Fruit fly (Drosophila melanogaster): Measurements from ENCODE around the gene CkIIalpha-i3.

Gene CkIIalpha-i3

DNA sequence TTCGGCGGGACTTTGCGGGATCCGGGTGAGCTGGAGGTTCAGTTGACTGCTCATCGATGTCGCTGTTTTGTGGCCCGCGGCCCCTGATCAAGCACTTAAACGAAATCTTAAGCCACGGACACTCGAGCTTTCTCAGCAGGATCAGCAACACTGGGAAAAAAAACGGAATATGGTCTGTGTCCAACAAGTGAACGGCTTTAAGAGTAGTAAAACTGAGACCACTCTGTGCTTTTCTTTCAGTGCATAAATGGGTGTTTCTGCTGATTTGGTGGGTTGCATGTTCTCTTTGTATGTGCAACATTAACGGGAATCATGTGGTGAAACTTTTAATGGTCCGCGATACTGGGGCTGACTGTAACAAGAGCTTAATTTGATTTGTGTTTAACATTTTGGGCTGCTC, 18.9 kb upstream of the CkIIalpha-i3 start (continued):
- TF ChIP-seq CG6854 (GFP tag; optimal IDR thresholded peaks at IDR 0.05) (peak; percentile 52), Hr39 (GFP tag; optimal IDR thresholded peaks at IDR 0.05) (peak; percentile 53), Hr38 (GFP tag; optimal IDR thresholded peaks at IDR 0.05) (no peak), Eip93F (GFP tag; optimal IDR thresholded peaks at IDR 0.05) (peak; percentile 66), CG11902 (GFP tag; optimal IDR thresholded peaks at IDR 0.05) (peak; percentile 15), eg (GFP tag; IDR thresholded peaks at IDR 0.05) (no peak)

DNA sequence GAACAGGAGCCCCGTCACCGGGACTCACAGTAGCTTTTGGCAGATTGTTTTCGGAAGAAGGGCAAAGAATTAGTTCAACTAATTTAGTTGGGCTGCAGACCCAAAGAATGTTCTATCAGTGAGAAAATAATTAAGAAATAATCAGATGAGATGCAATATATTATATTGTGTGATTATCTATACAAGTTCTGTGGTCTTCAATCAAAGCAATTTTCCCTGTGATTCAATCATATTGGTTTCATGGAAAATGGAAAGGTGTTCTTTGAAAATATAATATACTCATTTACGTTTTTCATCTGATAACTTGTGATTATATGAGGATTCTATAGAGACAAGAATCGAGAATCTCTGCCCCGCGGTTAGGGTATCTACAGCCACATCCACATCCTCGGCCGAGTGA, 18.2 kb upstream of the CkIIalpha-i3 start:
- TF ChIP-seq Smox (GFP tag; optimal IDR thresholded peaks at IDR 0.05), result peak; percentile 56
- TF ChIP-seq lz (GFP tag; optimal IDR thresholded peaks at IDR 0.05), result peak; percentile 37
- TF ChIP-seq fd59A (GFP tag; optimal IDR thresholded peaks at IDR 0.05), result no peak
- TF ChIP-seq CG15336 (GFP tag; IDR thresholded peaks at IDR 0.05), result no peak
- TF ChIP-seq CG8119 (GFP tag; IDR thresholded peaks at IDR 0.05), result no peak
- TF ChIP-seq Hr39 (GFP tag; optimal IDR thresholded peaks at IDR 0.05), result peak; percentile 42
- TF ChIP-seq Sox14 (GFP tag; optimal IDR thresholded peaks at IDR 0.05), result peak; percentile 27
- TF ChIP-seq CG31627 (GFP tag; optimal IDR thresholded peaks at IDR 0.05), result peak; percentile 50
- no peak for TF ChIP-seq salr (GFP tag; optimal IDR thresholded peaks at IDR 0.05)
- peak; percentile 54 for TF ChIP-seq esn (GFP tag; optimal IDR thresholded peaks at IDR 0.05)
- peak; percentile 84 for TF ChIP-seq svp (GFP tag)
- peak; percentile 48 for TF ChIP-seq topi (GFP tag; optimal IDR thresholded peaks at IDR 0.05)
- peak; percentile 57 for TF ChIP-seq Eip78C (GFP tag)
- no peak for TF ChIP-seq CG34406 (GFP tag; optimal IDR thresholded peaks at IDR 0.05)
- TF ChIP-seq dsx (GFP tag; optimal IDR thresholded peaks at IDR 0.05; ENCODE audit: poor library complexity, severe bottlenecking), result no peak
- TF ChIP-seq Lpt (GFP tag; optimal IDR thresholded peaks at IDR 0.05), result no peak
- peak; percentile 30 for TF ChIP-seq Ets21C (GFP tag; optimal IDR thresholded peaks at IDR 0.05)
- no peak for TF ChIP-seq eg (GFP tag; IDR thresholded peaks at IDR 0.05)
- no peak for TF ChIP-seq CG10631 (GFP tag; optimal IDR thresholded peaks at IDR 0.05)
- TF ChIP-seq Sox102F (GFP tag; optimal IDR thresholded peaks at IDR 0.05), result peak; percentile 9
- no peak for TF ChIP-seq CG11762 (GFP tag; optimal IDR thresholded peaks at IDR 0.05; ENCODE audit: insufficient read depth)
- TF ChIP-seq CG10669 (GFP tag; optimal IDR thresholded peaks at IDR 0.05), result no peak
- TF ChIP-seq net (GFP tag; optimal IDR thresholded peaks at IDR 0.05), result no peak
- TF ChIP-seq CG32006 (GFP tag; optimal IDR thresholded peaks at IDR 0.05), result no peak
- no peak for TF ChIP-seq pdm3 (GFP tag; optimal IDR thresholded peaks at IDR 0.05)
- TF ChIP-seq Hr4 (GFP tag; optimal IDR thresholded peaks at IDR 0.05), result no peak
- TF ChIP-seq CG9139 (GFP tag; optimal IDR thresholded peaks at IDR 0.05), result no peak
- TF ChIP-seq Hr38 (GFP tag; optimal IDR thresholded peaks at IDR 0.05), result no peak
- TF ChIP-seq Gug (GFP tag; IDR thresholded peaks at IDR 0.05), result no peak
- no peak for TF ChIP-seq vri (GFP tag; optimal IDR thresholded peaks at IDR 0.05)
- TF ChIP-seq Blimp-1 (GFP tag; optimal IDR thresholded peaks at IDR 0.05), result peak; percentile 2
- peak; percentile 60 for TF ChIP-seq Met (GFP tag; optimal IDR thresholded peaks at IDR 0.05)
- no peak for TF ChIP-seq CG4318 (GFP tag; optimal IDR thresholded peaks at IDR 0.05)
- TF ChIP-seq cyc (GFP tag; optimal IDR thresholded peaks at IDR 0.05), result peak; percentile 15

DNA sequence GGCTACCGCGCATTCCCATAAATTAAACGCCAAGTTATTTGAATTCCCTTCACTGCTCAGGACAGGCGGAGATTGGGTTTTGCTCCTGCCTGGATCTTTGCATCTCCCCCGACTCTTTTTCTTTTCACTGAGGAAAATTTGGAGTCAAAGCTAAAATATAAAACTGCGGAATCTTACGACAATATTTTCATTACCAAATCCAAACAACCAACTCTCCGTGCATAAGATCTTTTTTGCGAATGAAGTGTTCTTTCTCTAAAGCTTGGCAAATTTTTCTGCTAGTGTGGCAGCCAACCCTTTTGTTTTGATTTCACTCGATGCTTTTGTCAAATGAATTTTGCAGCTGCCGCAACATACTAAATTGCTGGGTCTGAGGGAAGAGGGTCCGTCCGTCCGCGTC, 17.5 kb upstream of the CkIIalpha-i3 start:
- TF ChIP-seq achi (GFP tag; optimal IDR thresholded peaks at IDR 0.05), result peak; percentile 62
- TF ChIP-seq eg (GFP tag; IDR thresholded peaks at IDR 0.05), result no peak
- TF ChIP-seq fkh (GFP tag; optimal IDR thresholded peaks at IDR 0.05), result no peak
- TF ChIP-seq CG8632 (GFP tag; optimal IDR thresholded peaks at IDR 0.05), result peak; percentile 31
- peak; percentile 26 for TF ChIP-seq Ets96B (tag; optimal IDR thresholded peaks at IDR 0.05)
- TF ChIP-seq ss (GFP tag; optimal IDR thresholded peaks at IDR 0.05), result no peak
- peak; percentile 54 for TF ChIP-seq Blimp-1 (GFP tag; optimal IDR thresholded peaks at IDR 0.05)
- TF ChIP-seq CG6276 (GFP tag; optimal IDR thresholded peaks at IDR 0.05), result no peak
- no peak for TF ChIP-seq Gug (GFP tag; IDR thresholded peaks at IDR 0.05)
- TF ChIP-seq dsx (GFP tag; optimal IDR thresholded peaks at IDR 0.05; ENCODE audit: poor library complexity, severe bottlenecking), result peak; percentile 30
- TF ChIP-seq spab (GFP tag; optimal IDR thresholded peaks at IDR 0.05), result peak; percentile 20
- TF ChIP-seq CG10669 (GFP tag; optimal IDR thresholded peaks at IDR 0.05), result peak; percentile 53
- TF ChIP-seq CG7368 (GFP tag; optimal IDR thresholded peaks at IDR 0.05), result peak; percentile 53
- TF ChIP-seq Sox15 (GFP tag; optimal IDR thresholded peaks at IDR 0.05), result peak; percentile 42
- TF ChIP-seq CG31627 (GFP tag; optimal IDR thresholded peaks at IDR 0.05), result peak; percentile 89
- TF ChIP-seq CG6808 (GFP tag; optimal IDR thresholded peaks at IDR 0.05), result no peak
- TF ChIP-seq CG11762 (GFP tag; optimal IDR thresholded peaks at IDR 0.05; ENCODE audit: insufficient read depth), result peak; percentile 26
- TF ChIP-seq CG6854 (GFP tag; optimal IDR thresholded peaks at IDR 0.05), result peak; percentile 76
- TF ChIP-seq Lpt (GFP tag; optimal IDR thresholded peaks at IDR 0.05), result no peak
- TF ChIP-seq Hr39 (GFP tag; optimal IDR thresholded peaks at IDR 0.05), result peak; percentile 91
- TF ChIP-seq Sox102F (GFP tag; optimal IDR thresholded peaks at IDR 0.05), result peak; percentile 90
- TF ChIP-seq Eip75B (GFP tag; optimal IDR thresholded peaks at IDR 0.05), result peak; percentile 68
- TF ChIP-seq CG8119 (GFP tag; IDR thresholded peaks at IDR 0.05), result no peak
- peak; percentile 51 for TF ChIP-seq CG10631 (GFP tag; optimal IDR thresholded peaks at IDR 0.05)

Data from whole organism, prepupa.